Fruit fly (Drosophila melanogaster): Measurements from ENCODE around the gene tin.

The tin gene

DNA sequence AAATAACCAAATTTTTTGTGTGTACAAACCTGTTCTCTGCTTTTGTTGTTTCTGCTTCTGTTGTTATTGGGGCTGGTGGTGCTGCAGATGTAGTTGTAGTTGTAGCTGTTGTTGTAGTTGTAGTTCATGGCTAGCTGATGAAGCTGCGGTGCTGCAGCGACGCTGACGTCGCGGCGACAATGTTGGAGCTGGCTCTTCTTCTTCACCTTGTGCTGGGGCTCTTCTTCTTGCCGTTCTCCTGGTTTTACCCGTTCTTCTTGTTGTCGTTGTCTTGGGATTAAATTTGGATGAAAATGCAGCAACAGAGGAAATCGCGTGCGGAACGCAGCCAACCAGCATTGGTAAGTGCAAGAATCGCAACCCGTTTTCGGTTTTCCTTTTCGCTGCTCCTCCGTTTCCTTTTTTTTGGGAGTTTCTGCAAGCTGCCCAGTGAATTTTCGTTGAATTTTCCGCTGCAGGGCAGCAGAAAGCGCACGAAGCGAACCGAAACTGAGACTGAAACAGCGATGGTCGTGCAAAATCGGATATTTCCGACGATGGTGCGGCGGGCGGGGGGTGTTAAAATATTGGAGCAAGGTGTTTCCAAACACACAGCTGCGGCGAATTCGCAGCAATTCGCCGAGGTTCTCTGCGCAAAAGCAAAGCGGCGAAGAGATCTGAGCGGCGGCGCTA lies 30.3 kb upstream of the tin start:
- TF ChIP-seq Sin3A (optimal IDR thresholded peaks at IDR 0.05) (no peak), psq (optimal IDR thresholded peaks at IDR 0.05) (no peak), insv (optimal IDR thresholded peaks at IDR 0.05) (no peak), Myc (optimal IDR thresholded peaks at IDR 0.05) (no peak), ttk (optimal IDR thresholded peaks at IDR 0.05) (no peak), h (optimal IDR thresholded peaks at IDR 0.05) (no peak)

DNA sequence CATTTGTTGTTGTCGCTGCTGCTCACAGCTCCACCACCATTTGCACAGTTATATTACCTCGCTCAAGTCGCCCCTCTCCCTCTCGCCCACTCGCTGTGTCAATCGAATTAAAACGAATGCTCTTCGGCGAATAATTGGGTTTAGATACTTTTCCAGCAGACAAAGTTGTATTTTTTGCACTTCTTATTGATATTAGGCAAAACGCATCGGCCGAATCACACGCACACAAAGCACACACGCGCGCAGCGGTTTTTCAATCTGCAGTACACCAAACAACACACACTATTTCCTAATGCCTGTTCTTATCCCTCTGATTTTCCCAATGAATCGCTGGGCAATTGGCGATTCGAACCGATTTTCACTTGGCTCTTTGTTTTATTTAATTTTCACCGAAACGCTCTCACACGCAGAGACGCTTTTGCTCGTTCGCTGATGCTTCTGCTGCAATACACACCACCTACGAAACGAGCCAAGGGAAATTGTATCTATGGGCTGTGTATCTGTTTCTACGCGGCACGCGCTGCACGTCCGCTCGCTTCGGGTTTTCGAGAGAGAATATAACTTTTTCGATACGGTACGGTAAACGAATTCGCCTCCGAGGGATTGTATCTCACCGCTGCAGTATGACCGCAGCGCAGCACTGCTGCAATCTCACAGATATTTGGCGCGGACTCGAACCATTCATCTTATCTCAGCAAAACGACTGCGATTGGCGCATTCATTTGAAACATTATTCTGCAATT lies 29.6 kb upstream of the tin start, which contains the start of gene aus:
Gene aus, minus strand, starts transcription at position 563 of the 743 bp plus-strand sequence.
- TF ChIP-seq Myc (optimal IDR thresholded peaks at IDR 0.05) (no peak), Sin3A (optimal IDR thresholded peaks at IDR 0.05) (no peak), insv (optimal IDR thresholded peaks at IDR 0.05) (no peak), psq (optimal IDR thresholded peaks at IDR 0.05) (no peak), ttk (optimal IDR thresholded peaks at IDR 0.05) (no peak), h (optimal IDR thresholded peaks at IDR 0.05) (no peak)

DNA sequence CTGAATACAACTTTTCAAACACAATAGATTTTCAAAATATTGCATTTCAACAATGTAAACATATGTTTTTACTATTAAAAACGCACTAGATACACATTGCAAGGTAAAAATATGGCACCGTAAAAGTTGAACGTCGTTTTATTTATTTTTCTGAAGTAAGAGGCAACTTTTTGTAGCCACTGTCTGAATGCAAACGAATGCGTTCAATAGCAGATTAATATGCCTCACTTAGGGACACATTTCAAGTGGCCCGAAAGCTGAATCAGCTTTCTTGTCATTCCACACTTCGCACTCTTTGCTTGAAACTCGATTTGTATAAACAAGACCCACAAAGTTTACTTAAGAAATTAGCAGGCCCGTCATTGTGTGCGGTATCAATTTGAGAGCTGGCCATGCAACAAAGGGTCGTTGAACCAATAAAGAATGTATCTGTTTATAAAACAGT lies 28.9 kb upstream of the tin start:
- TF ChIP-seq Sin3A (optimal IDR thresholded peaks at IDR 0.05), result no peak
- no peak for TF ChIP-seq Myc (optimal IDR thresholded peaks at IDR 0.05)
- TF ChIP-seq h (optimal IDR thresholded peaks at IDR 0.05), result no peak
- no peak for TF ChIP-seq insv (optimal IDR thresholded peaks at IDR 0.05)
- TF ChIP-seq psq (optimal IDR thresholded peaks at IDR 0.05), result no peak
- TF ChIP-seq ttk (optimal IDR thresholded peaks at IDR 0.05), result no peak

DNA sequence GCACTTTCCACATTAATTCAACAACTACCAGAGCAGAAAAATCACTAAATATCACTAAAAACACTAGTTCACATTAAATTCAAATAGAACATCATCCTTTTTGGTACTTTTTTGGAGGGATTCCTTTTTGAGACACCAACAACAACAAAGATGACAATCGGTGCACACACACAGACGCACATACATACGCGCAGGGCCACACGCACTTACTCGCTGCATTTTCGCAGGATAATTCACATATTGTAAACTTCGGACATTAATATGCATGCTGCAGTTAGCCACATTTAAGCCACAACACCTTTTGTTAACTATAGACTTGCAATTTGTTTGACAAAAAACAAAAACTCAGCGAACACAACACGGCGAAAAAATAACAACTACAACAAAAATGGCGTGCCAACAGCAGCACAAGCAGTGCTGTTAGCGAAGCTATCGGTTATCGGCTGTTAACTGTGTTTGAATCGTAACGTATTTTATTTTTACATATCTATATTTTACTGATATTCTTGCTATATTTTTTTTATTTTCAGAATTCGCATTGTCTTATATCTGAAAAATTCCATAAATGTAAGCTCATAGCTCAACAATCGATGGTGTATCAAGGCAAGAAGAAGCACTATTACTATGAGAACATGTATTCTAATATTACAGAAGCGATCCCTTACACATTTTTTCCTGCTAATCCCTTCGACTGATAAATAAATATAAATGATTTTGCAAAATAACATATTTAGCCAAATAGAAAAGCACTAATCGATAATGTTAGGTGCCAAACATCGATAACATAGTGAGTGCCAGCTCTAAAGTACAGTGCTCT lies 19.2 kb upstream of the tin start:
- no peak for TF ChIP-seq insv (optimal IDR thresholded peaks at IDR 0.05)
- TF ChIP-seq psq (optimal IDR thresholded peaks at IDR 0.05), result no peak
- no peak for TF ChIP-seq Sin3A (optimal IDR thresholded peaks at IDR 0.05)
- no peak for TF ChIP-seq ttk (optimal IDR thresholded peaks at IDR 0.05)
- TF ChIP-seq h (optimal IDR thresholded peaks at IDR 0.05), result no peak
- no peak for TF ChIP-seq Myc (optimal IDR thresholded peaks at IDR 0.05)

DNA sequence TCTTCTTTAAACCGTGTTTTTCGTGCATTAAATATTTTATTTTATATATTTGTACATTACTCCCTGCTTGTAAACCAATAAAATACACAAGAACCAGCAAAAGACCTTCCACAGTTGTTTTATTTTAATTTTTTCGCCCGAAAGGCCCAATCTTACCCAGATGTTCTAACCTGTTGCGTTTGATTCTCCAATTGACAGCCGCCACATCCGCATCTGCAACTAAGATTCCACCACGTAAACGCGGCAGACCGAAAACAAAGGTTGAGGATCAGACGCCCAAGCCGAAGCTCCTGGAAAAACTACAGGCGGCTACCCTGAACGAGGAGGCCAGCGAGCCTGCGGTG lies 18.6 kb upstream of the tin start:
- TF ChIP-seq Myc (optimal IDR thresholded peaks at IDR 0.05), result no peak
- TF ChIP-seq insv (optimal IDR thresholded peaks at IDR 0.05), result no peak
- no peak for TF ChIP-seq ttk (optimal IDR thresholded peaks at IDR 0.05)
- no peak for TF ChIP-seq Sin3A (optimal IDR thresholded peaks at IDR 0.05)
- TF ChIP-seq h (optimal IDR thresholded peaks at IDR 0.05), result no peak
- no peak for TF ChIP-seq psq (optimal IDR thresholded peaks at IDR 0.05)

DNA sequence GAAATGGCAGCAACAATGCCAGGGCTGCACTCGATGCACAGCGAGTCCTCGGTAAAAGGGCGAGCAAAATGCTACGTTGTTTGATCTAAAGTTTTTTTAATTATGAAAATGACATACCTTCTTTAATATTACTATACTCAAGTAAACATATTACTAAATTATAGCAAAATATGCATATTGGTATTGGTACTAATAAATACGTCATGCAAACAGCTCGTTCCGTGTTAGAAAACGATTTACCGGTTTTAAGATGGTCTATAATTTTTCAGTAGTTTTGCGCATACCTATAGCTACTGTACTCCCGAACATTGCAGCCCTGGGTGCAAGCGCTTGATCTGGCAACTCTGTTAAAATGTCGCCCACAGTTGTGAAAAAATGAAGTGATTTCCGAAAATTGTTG lies 13.5 kb upstream of the tin start:
- no peak for TF ChIP-seq psq (optimal IDR thresholded peaks at IDR 0.05)
- no peak for TF ChIP-seq insv (optimal IDR thresholded peaks at IDR 0.05)
- no peak for TF ChIP-seq Myc (optimal IDR thresholded peaks at IDR 0.05)
- TF ChIP-seq ttk (optimal IDR thresholded peaks at IDR 0.05), result no peak

DNA sequence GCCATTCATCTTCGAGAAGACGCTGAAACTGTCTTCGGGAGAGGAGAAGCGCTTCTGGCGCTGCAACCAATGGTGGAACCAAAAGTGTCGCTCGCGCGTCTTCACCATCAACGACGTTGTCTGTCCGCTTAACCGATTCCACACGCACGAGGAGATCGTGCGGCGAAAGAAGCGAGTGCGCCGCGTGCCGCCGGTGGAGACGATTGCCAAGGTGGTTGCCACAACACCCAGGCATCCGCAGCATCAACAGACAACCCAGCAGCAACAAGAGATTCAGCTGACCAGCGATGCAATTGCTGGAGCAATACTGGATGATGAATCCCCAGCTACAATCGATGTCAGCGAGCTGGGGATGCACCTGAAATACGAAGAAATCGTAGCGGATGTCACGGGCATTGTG lies 10.3 kb upstream of the tin start:
- TF ChIP-seq h (optimal IDR thresholded peaks at IDR 0.05), result no peak
- TF ChIP-seq Sin3A (optimal IDR thresholded peaks at IDR 0.05), result no peak
- no peak for TF ChIP-seq insv (optimal IDR thresholded peaks at IDR 0.05)
- TF ChIP-seq psq (optimal IDR thresholded peaks at IDR 0.05), result no peak
- TF ChIP-seq ttk (optimal IDR thresholded peaks at IDR 0.05), result no peak
- TF ChIP-seq Myc (optimal IDR thresholded peaks at IDR 0.05), result no peak

DNA sequence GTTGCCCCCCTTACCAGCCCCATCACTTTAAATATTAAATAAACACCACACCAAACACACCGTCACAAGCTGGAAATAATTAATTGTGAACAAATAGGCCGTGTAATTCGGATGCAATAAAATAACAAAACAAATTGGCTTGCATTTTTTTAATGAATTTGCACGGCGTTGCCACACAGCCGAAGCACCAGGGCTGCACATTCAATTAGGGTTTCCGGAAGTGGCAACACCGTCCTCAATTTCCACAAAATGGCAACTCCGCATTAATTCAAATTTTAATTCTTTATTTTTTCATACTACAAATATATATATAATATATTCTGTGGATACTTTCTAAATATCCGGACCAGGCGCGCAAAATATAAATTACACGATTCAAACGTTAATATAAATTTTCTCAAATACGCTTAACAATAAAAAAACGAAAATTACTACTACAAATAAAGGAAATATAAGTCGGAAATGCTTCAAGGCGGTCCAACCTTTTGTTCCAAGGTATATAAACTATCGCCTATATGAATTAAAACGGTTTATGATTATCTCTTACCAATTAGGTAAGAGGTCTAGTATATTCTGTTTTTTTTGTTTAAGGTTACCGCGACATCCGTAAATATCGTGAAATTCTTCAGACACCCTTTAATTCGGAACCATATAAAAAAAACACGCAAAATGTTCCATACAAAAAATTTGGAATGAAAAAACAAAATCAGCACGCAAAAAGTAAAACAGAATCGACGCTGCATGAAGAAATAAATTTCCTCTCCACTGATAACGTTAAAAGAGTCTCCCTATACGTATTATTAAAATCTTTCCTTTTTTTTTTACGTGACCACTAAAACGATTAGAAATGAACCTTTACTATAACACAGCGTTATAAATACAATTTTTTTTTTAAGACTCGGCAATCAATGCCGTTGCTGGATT lies 5.1 kb upstream of the tin start:
- TF ChIP-seq psq (optimal IDR thresholded peaks at IDR 0.05), result no peak
- TF ChIP-seq insv (optimal IDR thresholded peaks at IDR 0.05), result no peak
- TF ChIP-seq Myc (optimal IDR thresholded peaks at IDR 0.05), result no peak
- TF ChIP-seq h (optimal IDR thresholded peaks at IDR 0.05), result no peak
- no peak for TF ChIP-seq ttk (optimal IDR thresholded peaks at IDR 0.05)
- TF ChIP-seq Sin3A (optimal IDR thresholded peaks at IDR 0.05), result no peak

DNA sequence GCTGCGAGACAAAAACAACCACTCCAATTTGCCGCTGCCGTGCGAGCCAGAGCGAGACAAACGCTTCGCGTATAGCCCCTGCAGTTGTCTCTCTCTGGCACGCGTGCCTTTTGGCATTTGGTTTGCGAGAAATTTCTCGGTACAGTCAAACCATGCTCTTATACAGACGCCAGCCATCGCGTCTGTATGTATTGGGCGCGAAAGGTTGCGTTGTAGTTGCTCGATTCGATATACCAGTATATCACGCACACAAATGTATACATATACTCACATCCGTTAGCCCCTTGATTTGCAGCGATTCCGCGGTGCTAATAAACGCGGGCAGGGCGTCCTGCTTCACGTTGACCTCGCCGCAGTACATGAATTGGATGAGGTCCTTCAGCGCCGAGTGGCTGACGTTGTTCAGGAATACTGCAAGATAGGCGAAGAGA lies 2.4 kb upstream of the tin start:
- TF ChIP-seq h (optimal IDR thresholded peaks at IDR 0.05), result no peak
- TF ChIP-seq Myc (optimal IDR thresholded peaks at IDR 0.05), result no peak
- no peak for TF ChIP-seq insv (optimal IDR thresholded peaks at IDR 0.05)

DNA sequence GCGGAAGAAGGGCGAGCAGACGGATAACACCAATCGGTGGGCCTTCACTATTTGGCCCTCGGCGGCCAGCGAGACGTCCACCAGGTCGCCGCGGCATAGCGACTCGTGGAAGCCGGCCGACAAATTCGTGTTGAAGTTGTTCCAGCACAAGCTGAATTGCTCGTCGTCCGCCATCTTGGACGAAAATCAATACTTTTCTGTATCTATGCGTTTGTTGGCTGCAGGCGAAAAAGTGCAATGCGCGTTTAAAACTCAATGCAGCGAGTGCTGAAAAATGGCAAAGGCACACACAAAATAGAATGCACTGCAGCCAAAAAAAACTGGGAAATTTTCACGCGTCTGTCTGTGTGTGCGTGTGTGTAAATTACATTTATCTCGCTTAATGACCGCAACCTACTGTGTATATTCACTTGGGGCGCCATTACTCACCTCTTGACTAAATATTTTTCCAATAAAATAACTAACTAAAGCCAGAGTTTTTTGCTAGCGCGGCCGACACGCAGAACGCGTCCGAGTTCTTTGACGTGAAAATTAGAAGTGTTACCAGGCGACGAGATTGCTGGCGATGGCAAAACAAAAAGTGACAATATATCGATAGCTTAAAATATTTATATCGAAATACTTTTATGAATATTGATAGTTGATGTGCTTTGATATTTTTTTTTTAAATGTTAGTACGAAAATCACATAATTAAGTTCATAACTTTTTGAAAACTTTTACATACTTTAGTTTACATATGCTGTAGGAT lies 1.7 kb upstream of the tin start:
- no peak for TF ChIP-seq h (optimal IDR thresholded peaks at IDR 0.05)
- TF ChIP-seq insv (optimal IDR thresholded peaks at IDR 0.05), result no peak
- no peak for TF ChIP-seq Myc (optimal IDR thresholded peaks at IDR 0.05)
- TF ChIP-seq ttk (optimal IDR thresholded peaks at IDR 0.05), result no peak
- no peak for TF ChIP-seq Sin3A (optimal IDR thresholded peaks at IDR 0.05)
- no peak for TF ChIP-seq psq (optimal IDR thresholded peaks at IDR 0.05)

DNA sequence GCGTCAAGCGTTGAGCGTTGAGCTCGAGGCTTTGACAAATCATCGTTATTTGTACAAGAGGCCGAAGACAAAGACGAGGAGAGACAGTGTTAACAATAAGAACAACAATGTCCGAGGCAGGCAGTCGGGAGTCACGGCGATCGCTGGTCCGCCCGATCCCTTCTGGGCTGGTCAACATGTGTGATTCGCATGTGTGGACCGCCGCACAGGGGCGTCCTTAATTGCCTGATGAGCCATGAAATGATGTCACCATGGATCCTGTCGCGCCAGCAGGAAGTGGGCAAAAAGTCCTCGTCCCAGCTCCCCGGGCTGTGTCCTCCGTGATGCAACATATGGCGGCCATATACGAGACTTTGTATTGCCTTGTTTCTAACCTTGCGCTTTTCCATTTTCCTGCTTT lies 1.1 kb downstream of the tin start:
- TF ChIP-seq h (optimal IDR thresholded peaks at IDR 0.05), result no peak
- no peak for TF ChIP-seq Sin3A (optimal IDR thresholded peaks at IDR 0.05)
- no peak for TF ChIP-seq psq (optimal IDR thresholded peaks at IDR 0.05)
- no peak for TF ChIP-seq insv (optimal IDR thresholded peaks at IDR 0.05)
- TF ChIP-seq Myc (optimal IDR thresholded peaks at IDR 0.05), result no peak
- no peak for TF ChIP-seq ttk (optimal IDR thresholded peaks at IDR 0.05)
